Fruit fly (Drosophila melanogaster) whole organism, embryonic: ENCODE results near the gene CG42828.
A peak's percentile ranks its signal among the peaks of the same experiment; 100 is the strongest.

Experiments used
- Ada2b ChIP-seq: fragments of 200-800 bp; sonication (Bioruptor generic); IDR thresholded peaks from 2 replicates; pipeline ENCODE4 v1.3.6; 2022; ENCODE audit warnings: missing biosample characterization, missing genetic modification characterization
- Antp ChIP-seq: fragments of 200-800 bp; sonication (Bioruptor generic); optimal IDR thresholded peaks from 3 replicates; lab custom pipeline; 2016; ENCODE audit warnings: missing biosample characterization, missing genetic modification characterization
- B-H1 ChIP-seq: fragments of 200-800 bp; sonication (Bioruptor generic); IDR thresholded peaks from 3 replicates; pipeline ENCODE4 v1.3.6; 2022; ENCODE audit warnings: missing biosample characterization, missing genetic modification characterization
- Blimp-1 ChIP-seq: fragments of 200-800 bp; sonication (Bioruptor generic); optimal IDR thresholded peaks from 3 replicates; lab custom pipeline; 2018; ENCODE audit warnings: missing biosample characterization, missing genetic modification characterization, mild to moderate bottlenecking, moderate library complexity, missing genetic modification reagents
- C15 ChIP-seq: fragments of 200-800 bp; sonication (Bioruptor generic); IDR thresholded peaks from 3 replicates; pipeline ENCODE4 v1.3.6; 2022; ENCODE audit warnings: missing biosample characterization, missing genetic modification characterization
- CG10209 ChIP-seq: fragments of 200-800 bp; sonication (Bioruptor generic); optimal IDR thresholded peaks from 3 replicates; lab custom pipeline; 2017; ENCODE audit warnings: missing biosample characterization, mild to moderate bottlenecking, missing genetic modification characterization, missing genetic modification reagents
- CG11093 ChIP-seq: fragments of 200-800 bp; sonication (Bioruptor generic); IDR thresholded peaks from 3 replicates; pipeline ENCODE4 v1.3.6; 2022; ENCODE audit warnings: missing biosample characterization, missing genetic modification characterization
- CG11695 ChIP-seq: fragments of 200-800 bp; sonication (Bioruptor generic); IDR thresholded peaks from 3 replicates; pipeline ENCODE4 v1.3.6; 2022; ENCODE audit warnings: missing biosample characterization, missing genetic modification characterization
- CG11723 ChIP-seq: fragments of 200-800 bp; sonication (Bioruptor generic); optimal IDR thresholded peaks from 2 replicates; lab custom pipeline; 2017; ENCODE audit warnings: missing biosample characterization, mild to moderate bottlenecking, missing genetic modification characterization
- CG12659 ChIP-seq: fragments of 200-800 bp; sonication (Bioruptor generic); optimal IDR thresholded peaks from 3 replicates; lab custom pipeline; 2017; ENCODE audit warnings: mild to moderate bottlenecking, missing biosample characterization, missing genetic modification reagents, missing genetic modification characterization
- CG17359 ChIP-seq: fragments of 200-800 bp; sonication (Bioruptor generic); optimal IDR thresholded peaks from 3 replicates; lab custom pipeline; 2018; ENCODE audit warnings: missing biosample characterization, mild to moderate bottlenecking, missing genetic modification characterization, moderate library complexity
- CG18011 ChIP-seq: fragments of 200-800 bp; sonication (Bioruptor generic); optimal IDR thresholded peaks from 2 replicates; lab custom pipeline; 2017; ENCODE audit warnings: missing biosample characterization, missing genetic modification characterization, mild to moderate bottlenecking, moderate library complexity, missing genotype
- CG18262 ChIP-seq: fragments of 200-800 bp; optimal IDR thresholded peaks from 3 replicates; lab custom pipeline; 2019; ENCODE audit warnings: missing biosample characterization, mild to moderate bottlenecking, missing genetic modification characterization, moderate library complexity
- CG2712 ChIP-seq: fragments of 200-800 bp; optimal IDR thresholded peaks from 3 replicates; lab custom pipeline; 2019; ENCODE audit warnings: missing biosample characterization, mild to moderate bottlenecking, missing genetic modification characterization, moderate library complexity
- CG31441 ChIP-seq: fragments of 200-800 bp; sonication (Bioruptor generic); IDR thresholded peaks from 2 replicates; pipeline ENCODE4 v1.3.6; 2022; ENCODE audit warnings: missing biosample characterization, missing genetic modification characterization
- CG3163 ChIP-seq: fragments of 200-800 bp; sonication (Bioruptor generic); optimal IDR thresholded peaks from 3 replicates; lab custom pipeline; 2016; ENCODE audit warnings: missing biosample characterization, missing genetic modification characterization
- CG34376 ChIP-seq: fragments of 200-800 bp; sonication (Bioruptor generic); optimal IDR thresholded peaks from 2 replicates; lab custom pipeline; 2018; ENCODE audit warnings: missing biosample characterization, mild to moderate bottlenecking, missing genetic modification characterization
- CG42726 ChIP-seq: fragments of 200-800 bp; sonication (Bioruptor generic); IDR thresholded peaks from 2 replicates; pipeline ENCODE4 v1.3.6; 2022; ENCODE audit warnings: missing biosample characterization, missing genetic modification characterization; ENCODE audit not compliant: partially characterized antibody
- CG6689 ChIP-seq: fragments of 200-800 bp; sonication (Bioruptor generic); IDR thresholded peaks from 2 replicates; pipeline ENCODE4 v1.3.6; 2022; ENCODE audit warnings: missing biosample characterization, missing genetic modification characterization
- CG7839 ChIP-seq: fragments of 200-800 bp; sonication (Bioruptor generic); optimal IDR thresholded peaks from 3 replicates; lab custom pipeline; 2018; ENCODE audit warnings: missing biosample characterization, mild to moderate bottlenecking, missing genetic modification characterization, moderate library complexity
- CG7963 ChIP-seq: fragments of 200-800 bp; sonication (Bioruptor generic); IDR thresholded peaks from 3 replicates; pipeline ENCODE4 v1.3.6; 2022; ENCODE audit warnings: missing biosample characterization, missing genetic modification characterization; ENCODE audit not compliant: partially characterized antibody
- H2.0 ChIP-seq: fragments of 200-800 bp; sonication (Bioruptor generic); IDR thresholded peaks from 2 replicates; pipeline ENCODE4 v1.3.6; 2022; ENCODE audit warnings: missing biosample characterization, missing genetic modification characterization
- HLH4C ChIP-seq: fragments of 200-800 bp; sonication (Bioruptor generic); IDR thresholded peaks from 3 replicates; pipeline ENCODE4 v1.3.6; 2022; ENCODE audit warnings: missing biosample characterization, missing genetic modification characterization; ENCODE audit not compliant: partially characterized antibody
- HLHmδ ChIP-seq: fragments of 200-800 bp; sonication (Bioruptor generic); optimal IDR thresholded peaks from 2 replicates; lab custom pipeline; 2018; ENCODE audit warnings: missing biosample characterization, mild to moderate bottlenecking, missing genetic modification characterization, moderate library complexity
- Lhr ChIP-seq: fragments of 200-800 bp; sonication (Bioruptor generic); optimal IDR thresholded peaks from 3 replicates; lab custom pipeline; 2017; ENCODE audit warnings: mild to moderate bottlenecking, missing biosample characterization, missing genetic modification reagents, missing genetic modification characterization
- NFAT ChIP-seq: fragments of 200-800 bp; sonication (Bioruptor generic); IDR thresholded peaks from 2 replicates; pipeline ENCODE4 v1.3.6; 2022; ENCODE audit warnings: missing biosample characterization, missing genetic modification characterization
- Nf-YB ChIP-seq: fragments of 200-800 bp; sonication (Bioruptor generic); optimal IDR thresholded peaks from 3 replicates; lab custom pipeline; 2019; ENCODE audit warnings: missing biosample characterization, mild to moderate bottlenecking, missing genetic modification characterization, moderate library complexity
- al ChIP-seq: fragments of 200-800 bp; sonication (Bioruptor generic); IDR thresholded peaks from 2 replicates; pipeline ENCODE4 v1.3.6; 2022; ENCODE audit warnings: missing biosample characterization, missing genetic modification characterization
- bigmax ChIP-seq: fragments of 200-800 bp; sonication (Bioruptor generic); optimal IDR thresholded peaks from 2 replicates; lab custom pipeline; 2018; ENCODE audit warnings: missing biosample characterization, mild to moderate bottlenecking, missing genetic modification characterization
- da ChIP-seq: fragments of 200-800 bp; sonication (Bioruptor generic); optimal IDR thresholded peaks from 2 replicates; lab custom pipeline; 2016; ENCODE audit warnings: missing biosample characterization, missing genetic modification characterization
- dmrt99B ChIP-seq: fragments of 200-800 bp; sonication (Bioruptor generic); optimal IDR thresholded peaks from 2 replicates; lab custom pipeline; 2018; ENCODE audit warnings: missing biosample characterization, mild to moderate bottlenecking, missing genetic modification characterization, moderate library complexity
- esg ChIP-seq: fragments of 200-800 bp; sonication (Bioruptor generic); conservative IDR thresholded peaks from 2 replicates; pipeline ENCODE4 v1.3.6; 2022; ENCODE audit warnings: missing biosample characterization, missing genetic modification characterization
- eve ChIP-seq, 2 experiments: fragments of >200 bp; optimal IDR thresholded peaks; 2 replicates each; lab custom pipeline; 2017; ENCODE audit warnings: missing biosample characterization in 2 of 2, missing genetic modification characterization in 2 of 2
- ewg ChIP-seq: fragments of 200-800 bp; sonication (Bioruptor generic); optimal IDR thresholded peaks from 3 replicates; lab custom pipeline; 2017; ENCODE audit warnings: mild to moderate bottlenecking, missing biosample characterization, missing genetic modification reagents, missing genetic modification characterization
- exex ChIP-seq: fragments of 200-800 bp; sonication (Bioruptor generic); optimal IDR thresholded peaks from 4 replicates; lab custom pipeline; 2018; ENCODE audit warnings: missing biosample characterization, mild to moderate bottlenecking, missing genetic modification characterization, moderate library complexity
- fd102C ChIP-seq: fragments of 200-800 bp; sonication (Bioruptor generic); optimal IDR thresholded peaks from 2 replicates; lab custom pipeline; 2018; ENCODE audit warnings: missing biosample characterization, mild to moderate bottlenecking, missing genetic modification characterization, moderate library complexity
- gro ChIP-seq: fragments of 200-800 bp; sonication (Bioruptor generic); optimal IDR thresholded peaks from 2 replicates; lab custom pipeline; 2016; ENCODE audit warnings: missing biosample characterization, missing genetic modification characterization
- knrl ChIP-seq: fragments of 200-800 bp; sonication (Bioruptor generic); IDR thresholded peaks from 3 replicates; pipeline ENCODE4 v1.3.6; 2022; ENCODE audit warnings: missing biosample characterization, missing genetic modification characterization; ENCODE audit not compliant: partially characterized antibody
- lilli ChIP-seq: fragments of 200-800 bp; sonication (Bioruptor generic); optimal IDR thresholded peaks from 3 replicates; lab custom pipeline; 2016; ENCODE audit warnings: missing biosample characterization, missing genetic modification characterization
- lmd ChIP-seq: fragments of 200-800 bp; sonication (Bioruptor generic); IDR thresholded peaks from 2 replicates; pipeline ENCODE4 v1.3.6; 2022; ENCODE audit warnings: missing biosample characterization, missing genetic modification characterization
- maf-S ChIP-seq: fragments of 200-800 bp; sonication (Bioruptor generic); optimal IDR thresholded peaks from 2 replicates; lab custom pipeline; 2016; ENCODE audit warnings: missing biosample characterization, missing genetic modification characterization
- nerfin-1 ChIP-seq: fragments of 200-800 bp; sonication (Bioruptor generic); optimal IDR thresholded peaks from 3 replicates; lab custom pipeline; 2019; ENCODE audit warnings: missing biosample characterization, mild to moderate bottlenecking, missing genetic modification characterization, moderate library complexity
- ro ChIP-seq: fragments of 200-800 bp; sonication (Bioruptor generic); IDR thresholded peaks from 2 replicates; pipeline ENCODE4 v1.3.6; 2022; ENCODE audit warnings: missing biosample characterization, missing genetic modification characterization
- run ChIP-seq: fragments of 200-800 bp; sonication (Bioruptor generic); optimal IDR thresholded peaks from 3 replicates; lab custom pipeline; 2018; ENCODE audit warnings: missing biosample characterization, mild to moderate bottlenecking, missing genetic modification characterization
- sim ChIP-seq: fragments of 200-800 bp; sonication (Bioruptor generic); IDR thresholded peaks from 2 replicates; pipeline ENCODE4 v1.3.6; 2022; ENCODE audit warnings: missing biosample characterization, missing genetic modification characterization
- sima ChIP-seq: fragments of 200-800 bp; sonication (Bioruptor generic); optimal IDR thresholded peaks from 2 replicates; lab custom pipeline; 2016; ENCODE audit warnings: missing biosample characterization, missing genetic modification characterization
- sisA ChIP-seq: fragments of 200-800 bp; sonication (Bioruptor generic); IDR thresholded peaks from 2 replicates; pipeline ENCODE4 v1.3.6; 2022; ENCODE audit warnings: missing biosample characterization, missing genetic modification characterization
- stc ChIP-seq: fragments of 200-800 bp; sonication (Bioruptor generic); IDR thresholded peaks from 2 replicates; pipeline ENCODE4 v1.3.6; 2022; ENCODE audit warnings: missing biosample characterization, missing genetic modification characterization
- tin ChIP-seq: fragments of 200-800 bp; sonication (Bioruptor generic); optimal IDR thresholded peaks from 3 replicates; lab custom pipeline; 2016; ENCODE audit warnings: missing biosample characterization, missing genetic modification characterization
- ttk ChIP-seq: fragments of 200-800 bp; sonication (Bioruptor generic); IDR thresholded peaks from 2 replicates; pipeline ENCODE4 v2.1.2; 2022; ENCODE audit warnings: missing biosample characterization, missing genetic modification characterization
- yki ChIP-seq: fragments of >200 bp; optimal IDR thresholded peaks from 3 replicates; lab custom pipeline; 2018

Gene CG42828

dm6 chr3R:23334866-23335265 lies 38.6 kb upstream of the CG42828 start (continued):
- TF ChIP-seq esg (GFP tag; lab: Robert Waterston, UW) (peak; percentile 46), HLHmδ (GFP tag; lab: Kevin White, UChicago) (no peak), sima (no peak), run (tag; lab: Kevin White, UChicago) (no peak), gro (GFP tag; lab: Kevin White, UChicago) (peak; percentile 75), ewg (GFP tag; lab: Kevin White, UChicago) (no peak), C15 (GFP tag; lab: Robert Waterston, UW) (0 out of 3 replicates have a peak, but pooled peaks have one; percentile 11), al (peak; percentile 65), CG7839 (peak; percentile 64), HLH4C (GFP tag; lab: Robert Waterston, UW) (no peak), bigmax (GFP tag; lab: Kevin White, UChicago) (no peak), stc (GFP tag; lab: Robert Waterston, UW) (peak; percentile 18; the same call in 1 of the 2 replicates), CG31441 (GFP tag; lab: Robert Waterston, UW) (no peak), knrl (GFP tag; lab: Robert Waterston, UW) (no peak), CG11093 (GFP tag; lab: Robert Waterston, UW) (no peak), nerfin-1 (tag; lab: Kevin White, UChicago) (no peak), CG18011 (no peak), yki (lab: Kevin White, UChicago) (no peak), CG18262 (tag; lab: Kevin White, UChicago) (no peak), Blimp-1 (GFP tag; lab: Kevin White, UChicago) (no peak), lilli (GFP tag; lab: Kevin White, UChicago) (peak; percentile 59), Ada2b (GFP tag; lab: Robert Waterston, UW) (peak; percentile 51), CG6689 (GFP tag; lab: Robert Waterston, UW) (peak; percentile 32), Nf-YB (GFP tag; lab: Kevin White, UChicago) (no peak), dmrt99B (peak; percentile 53), exex (tag; lab: Kevin White, UChicago) (peak; percentile 17), B-H1 (GFP tag; lab: Robert Waterston, UW) (no peak), CG34376 (GFP tag; lab: Kevin White, UChicago) (no peak), fd102C (GFP tag; lab: Kevin White, UChicago) (no peak), eve (GFP tag; optimal IDR thresholded peaks at IDR 0.05; lab: Kevin White, UChicago) (peak in 1 of 2 experiments; percentile 55), CG10209 (GFP tag; lab: Kevin White, UChicago) (peak; percentile 12), CG3163 (GFP tag; lab: Kevin White, UChicago) (no peak), CG2712 (tag; lab: Kevin White, UChicago) (peak; percentile 46), ttk (GFP tag; lab: Robert Waterston, UW) (0 out of 2 replicates have a peak, but pooled peaks have one; percentile 20), CG11695 (peak; percentile 67), tin (no peak), da (GFP tag; lab: Kevin White, UChicago) (no peak), NFAT (peak; percentile 32; the same call in 1 of the 2 replicates), sisA (GFP tag; lab: Robert Waterston, UW) (peak; percentile 40; the same call in 1 of the 2 replicates), CG11723 (no peak), maf-S (GFP tag; lab: Kevin White, UChicago) (no peak), CG17359 (tag; lab: Kevin White, UChicago) (peak; percentile 56), ro (no peak), sim (GFP tag; lab: Robert Waterston, UW) (no peak), Antp (GFP tag; lab: Kevin White, UChicago) (no peak), H2.0 (GFP tag; lab: Robert Waterston, UW) (no peak; the same call in 1 of the 2 replicates), lmd (GFP tag; lab: Robert Waterston, UW) (peak; percentile 54; the same call in 1 of the 2 replicates), CG7963 (GFP tag; lab: Robert Waterston, UW) (no peak), Lhr (GFP tag; lab: Kevin White, UChicago) (no peak), CG12659 (GFP tag; lab: Kevin White, UChicago) (peak; percentile 30), CG42726 (GFP tag; lab: Robert Waterston, UW) (no peak)
